Worm (Caenorhabditis elegans): ENCODE data around the gene srw-102.

DNA sequence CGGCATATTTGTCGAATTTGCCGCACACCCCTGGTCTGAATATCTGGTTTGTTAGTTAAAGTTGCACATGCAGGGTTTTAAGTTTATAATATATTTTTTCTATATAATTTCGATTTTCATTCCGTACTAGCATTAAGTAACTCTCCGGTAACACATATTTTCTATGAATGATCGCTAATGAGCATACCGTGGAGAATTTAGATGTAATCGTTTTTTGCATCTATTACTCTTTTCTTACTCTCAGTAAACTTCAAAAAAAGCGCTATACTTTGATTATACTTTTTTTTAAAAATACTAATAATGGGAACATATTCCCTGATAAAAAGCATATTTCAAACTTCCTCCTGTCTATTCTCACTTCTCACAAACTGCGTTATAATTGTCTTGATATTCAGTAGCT, 14.5 kb downstream of the srw-102 start, which contains the start of gene str-160:
- TF ChIP-seq ceh-82 (tag; optimal IDR thresholded peaks at IDR 0.05) (no peak), fkh-10 (GFP tag; optimal IDR thresholded peaks at IDR 0.05) (no peak), snpc-4 (tag; optimal IDR thresholded peaks at IDR 0.05) (no peak), mdl-1 (tag; optimal IDR thresholded peaks at IDR 0.05) (no peak), ztf-11 (tag; optimal IDR thresholded peaks at IDR 0.05) (no peak), ama-1 (optimal IDR thresholded peaks at IDR 0.05) (no peak), ceh-28 (tag; optimal IDR thresholded peaks at IDR 0.05) (no peak), zag-1 (tag; optimal IDR thresholded peaks at IDR 0.05) (no peak), nhr-77 (tag; optimal IDR thresholded peaks at IDR 0.05) (no peak), unc-39 (tag; optimal IDR thresholded peaks at IDR 0.05) (no peak), skn-1 (tag; optimal IDR thresholded peaks at IDR 0.05) (no peak)

Data from whole organism, L3 larva.